Worm (Caenorhabditis elegans) whole organism, L1 larva: Measurements from ENCODE around the gene Y110A2AL.2.

Source experiments
- aha-1 ChIP-seq: fragments of 150-350 bp; optimal IDR thresholded peaks from 2 replicates; lab custom pipeline; 2014; ENCODE audit warnings: missing biosample characterization, missing genetic modification characterization
- alr-1 ChIP-seq: fragments of 200-800 bp; sonication (Bioruptor generic); optimal IDR thresholded peaks from 2 replicates; lab custom pipeline; 2018; ENCODE audit warnings: borderline replicate concordance, mild to moderate bottlenecking, missing genetic modification characterization, missing compliant biosample characterization
- blmp-1 ChIP-seq: fragments of 150-350 bp; optimal IDR thresholded peaks from 2 replicates; lab custom pipeline; 2014; ENCODE audit warnings: missing biosample characterization, missing genetic modification characterization
- ceh-90 ChIP-seq: sonication (generic microtip); optimal IDR thresholded peaks from 2 replicates; lab custom pipeline; 2016; ENCODE audit warnings: missing genetic modification characterization, missing compliant biosample characterization
- dpl-1 ChIP-seq, 3 experiments: fragments of 150-350 bp in 2 of 3; sonication (generic microtip) in 1 of 3; optimal IDR thresholded peaks; 2 replicates each; lab custom pipeline; 2014 to 2017; ENCODE audit warnings: missing biosample characterization in 3 of 3, missing genetic modification characterization in 3 of 3, missing genetic modification reagents in 3 of 3
- dsc-1 ChIP-seq: sonication (generic microtip); optimal IDR thresholded peaks from 2 replicates; lab custom pipeline; 2016; ENCODE audit warnings: mild to moderate bottlenecking, missing genetic modification characterization, missing compliant biosample characterization
- efl-1 ChIP-seq, 4 experiments: fragments of 150-350 bp; optimal IDR thresholded peaks in 3 of 4; peaks in 1 of 4; 1 replicate in 1 of 4; 2 replicates in 3 of 4; lab custom pipeline; 2014; ENCODE audit warnings: missing biosample characterization in 2 of 4, missing genetic modification characterization in 2 of 4, missing genetic modification reagents in 2 of 4
- elt-3 ChIP-seq, 6 experiments: fragments of 150-350 bp in 1 of 6; sonication (generic microtip); optimal IDR thresholded peaks; 2 replicates each; lab custom pipeline; 2017 to 2018; ENCODE audit warnings: missing biosample characterization in 6 of 6, missing genetic modification characterization in 6 of 6, inconsistent platforms in 1 of 6
- fkh-10 ChIP-seq: sonication (generic microtip); optimal IDR thresholded peaks from 2 replicates; lab custom pipeline; 2017; ENCODE audit warnings: missing biosample characterization, missing genetic modification reagents, missing genetic modification characterization
- fkh-8 ChIP-seq: sonication (generic microtip); optimal IDR thresholded peaks from 2 replicates; lab custom pipeline; 2016; ENCODE audit warnings: mild to moderate bottlenecking, missing genetic modification characterization, missing compliant biosample characterization
- hlh-17 ChIP-seq: fragments of 200-800 bp; sonication (Bioruptor generic); optimal IDR thresholded peaks from 2 replicates; lab custom pipeline; 2018; ENCODE audit warnings: missing genetic modification characterization, mild to moderate bottlenecking, missing compliant biosample characterization, moderate library complexity, borderline replicate concordance
- hlh-4 ChIP-seq: sonication (generic microtip); optimal IDR thresholded peaks from 2 replicates; lab custom pipeline; 2016; ENCODE audit warnings: mild to moderate bottlenecking, missing genetic modification characterization, missing compliant biosample characterization
- jun-1 ChIP-seq: fragments of 150-350 bp; optimal IDR thresholded peaks from 2 replicates; lab custom pipeline; 2014; ENCODE audit warnings: missing biosample characterization, missing genetic modification reagents, missing genetic modification characterization
- lin-13 ChIP-seq: fragments of 150-350 bp; optimal IDR thresholded peaks from 2 replicates; lab custom pipeline; 2014; ENCODE audit warnings: missing biosample characterization, missing genetic modification reagents, missing genetic modification characterization
- lin-14 ChIP-seq: fragments of 200-800 bp; sonication (Bioruptor generic); optimal IDR thresholded peaks from 2 replicates; lab custom pipeline; 2018; ENCODE audit warnings: mild to moderate bottlenecking, missing genetic modification characterization, moderate library complexity, missing compliant biosample characterization
- lin-35 ChIP-seq, 2 experiments: fragments of 150-350 bp; optimal IDR thresholded peaks; 2 replicates each; lab custom pipeline; 2014; ENCODE audit warnings: missing biosample characterization in 2 of 2, missing genetic modification characterization in 2 of 2, missing genetic modification reagents in 2 of 2
- lir-3 ChIP-seq: sonication (generic microtip); optimal IDR thresholded peaks from 2 replicates; lab custom pipeline; 2016; ENCODE audit warnings: mild to moderate bottlenecking, missing genetic modification characterization, moderate library complexity, missing compliant biosample characterization; ENCODE audit not compliant: poor library complexity
- mab-9 ChIP-seq: fragments of 200-800 bp; sonication (Bioruptor generic); IDR thresholded peaks from 2 replicates; pipeline ENCODE4 v1.3.6; 2022; ENCODE audit warnings: missing genetic modification reagents, missing genetic modification characterization, missing compliant biosample characterization
- mdl-1 ChIP-seq, 2 experiments: fragments of 150-350 bp; optimal IDR thresholded peaks; 2 replicates each; lab custom pipeline; 2014 to 2017; ENCODE audit warnings: missing biosample characterization in 2 of 2, missing genetic modification characterization in 2 of 2, inconsistent platforms in 1 of 2
- nhr-20 ChIP-seq: sonication (generic microtip); optimal IDR thresholded peaks from 2 replicates; lab custom pipeline; 2016; ENCODE audit warnings: mild to moderate bottlenecking, missing genetic modification characterization, missing compliant biosample characterization
- nhr-237 ChIP-seq: fragments of 150-350 bp; optimal IDR thresholded peaks from 2 replicates; lab custom pipeline; 2014; ENCODE audit warnings: missing biosample characterization, missing genetic modification characterization
- nhr-47 ChIP-seq: sonication (generic microtip); optimal IDR thresholded peaks from 2 replicates; lab custom pipeline; 2016; ENCODE audit warnings: mild to moderate bottlenecking, missing genetic modification characterization, moderate library complexity, missing compliant biosample characterization
- nhr-71 ChIP-seq: sonication (generic microtip); optimal IDR thresholded peaks from 2 replicates; lab custom pipeline; 2016; ENCODE audit warnings: mild to moderate bottlenecking, missing genetic modification characterization, moderate library complexity, missing compliant biosample characterization
- nhr-85 ChIP-seq: sonication (generic microtip); peaks from one replicate; lab custom pipeline; 2016; ENCODE audit warnings: missing genetic modification characterization, inconsistent platforms, missing compliant biosample characterization
- pag-3 ChIP-seq: sonication (generic microtip); optimal IDR thresholded peaks from 2 replicates; lab custom pipeline; 2017; ENCODE audit warnings: missing genetic modification characterization, mild to moderate bottlenecking, missing compliant biosample characterization, antibody characterized with exemption, borderline replicate concordance; ENCODE audit not compliant: insufficient read depth
- rnt-1 ChIP-seq: sonication (generic microtip); optimal IDR thresholded peaks from 2 replicates; lab custom pipeline; 2016; ENCODE audit warnings: mild to moderate bottlenecking, missing genetic modification characterization, moderate library complexity, missing compliant biosample characterization
- snpc-4 ChIP-seq: fragments of 150-350 bp; optimal IDR thresholded peaks from 2 replicates; lab custom pipeline; 2014; ENCODE audit warnings: missing biosample characterization, missing genetic modification characterization
- snu-23 ChIP-seq: sonication (generic microtip); optimal IDR thresholded peaks from 2 replicates; lab custom pipeline; 2016; ENCODE audit warnings: missing genetic modification characterization, missing compliant biosample characterization
- sox-4 ChIP-seq: sonication (generic microtip); optimal IDR thresholded peaks from 2 replicates; lab custom pipeline; 2016; ENCODE audit warnings: missing genetic modification characterization, missing compliant biosample characterization
- sptf-1 ChIP-seq: fragments of 150-350 bp; optimal IDR thresholded peaks from 2 replicates; lab custom pipeline; 2014; ENCODE audit warnings: missing biosample characterization, missing genetic modification characterization
- sup-37 ChIP-seq: fragments of 200-800 bp; sonication (Bioruptor generic); optimal IDR thresholded peaks from 2 replicates; lab custom pipeline; 2018; ENCODE audit warnings: mild to moderate bottlenecking, missing genetic modification characterization, missing compliant biosample characterization
- unc-130 ChIP-seq: fragments of 150-350 bp; optimal IDR thresholded peaks from 2 replicates; lab custom pipeline; 2017; ENCODE audit warnings: missing biosample characterization, missing genetic modification characterization, inconsistent platforms
- unc-30 ChIP-seq: sonication (generic microtip); optimal IDR thresholded peaks from 2 replicates; lab custom pipeline; 2017; ENCODE audit warnings: missing biosample characterization, missing genetic modification characterization
- unc-62 ChIP-seq: fragments of 150-350 bp; optimal IDR thresholded peaks from 2 replicates; lab custom pipeline; 2014; ENCODE audit warnings: missing biosample characterization, missing genetic modification reagents, missing genetic modification characterization
- zag-1 ChIP-seq: fragments of 150-350 bp; optimal IDR thresholded peaks from 2 replicates; lab custom pipeline; 2014; ENCODE audit warnings: missing biosample characterization, missing genetic modification characterization
- ztf-11 ChIP-seq, 2 experiments: sonication (generic microtip); optimal IDR thresholded peaks; 2 replicates each; lab custom pipeline; 2016 to 2017; ENCODE audit warnings: missing genetic modification characterization in 2 of 2, missing biosample characterization in 1 of 2, missing compliant biosample characterization in 1 of 2
- ztf-4 ChIP-seq: fragments of 150-350 bp; optimal IDR thresholded peaks from 2 replicates; lab custom pipeline; 2014; ENCODE audit warnings: missing biosample characterization, missing genetic modification characterization

Gene Y110A2AL.2

DNA sequence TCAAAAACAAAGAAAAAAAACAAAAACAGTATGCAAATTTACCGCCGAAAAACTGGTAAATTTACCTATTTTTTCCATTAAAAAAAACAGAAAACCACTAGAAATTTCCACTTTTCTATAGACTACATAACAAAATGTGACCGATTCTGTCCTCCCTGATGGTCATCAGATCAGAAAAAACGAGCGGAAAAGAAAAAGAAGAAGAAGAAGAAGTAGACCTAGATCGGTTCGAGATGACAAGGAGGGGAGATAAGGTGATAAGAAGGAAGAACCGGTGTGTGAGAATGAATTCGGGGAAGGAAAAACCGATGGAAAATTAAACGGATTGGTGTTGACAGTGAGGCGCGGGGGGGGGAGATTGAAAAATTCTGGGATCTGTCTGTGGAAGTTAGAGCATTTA is 11.7 kb upstream of the Y110A2AL.2 start:
- TF ChIP-seq unc-30: no peak
- TF ChIP-seq mdl-1 (tag; optimal IDR thresholded peaks at IDR 0.05; lab: Kevin White, UChicago): no peak
- TF ChIP-seq lir-3 (tag; lab: Kevin White, UChicago): no peak
- no peak for TF ChIP-seq ztf-4 (tag; lab: Kevin White, UChicago)
- TF ChIP-seq nhr-85 (tag; lab: Kevin White, UChicago): peak; percentile 55
- TF ChIP-seq mab-9 (GFP tag; lab: Robert Waterston, UW): no peak
- no peak for TF ChIP-seq ceh-90 (tag; lab: Kevin White, UChicago)
- peak in 1 of 2 experiments; percentile 27 for TF ChIP-seq lin-35 (GFP tag; optimal IDR thresholded peaks at IDR 0.05; lab: Kevin White, UChicago)
- TF ChIP-seq ztf-11 (tag; optimal IDR thresholded peaks at IDR 0.05; lab: Kevin White, UChicago): no peak
- TF ChIP-seq alr-1 (tag; lab: Kevin White, UChicago): no peak
- TF ChIP-seq sox-4 (tag; lab: Kevin White, UChicago): no peak
- no peak for TF ChIP-seq rnt-1 (tag; lab: Kevin White, UChicago)
- no peak for TF ChIP-seq jun-1 (tag; lab: Kevin White, UChicago)
- no peak for TF ChIP-seq lin-13
- peak in 3 of 6 experiments; percentile 7 to 84 (median 35) for TF ChIP-seq elt-3 (tag; optimal IDR thresholded peaks at IDR 0.05; lab: Kevin White, UChicago)
- no peak for TF ChIP-seq nhr-237 (tag; lab: Kevin White, UChicago)
- peak; percentile 68 for TF ChIP-seq blmp-1 (tag; lab: Kevin White, UChicago)
- no peak for TF ChIP-seq sup-37 (GFP tag; lab: Kevin White, UChicago)
- TF ChIP-seq unc-62 (GFP tag; lab: Kevin White, UChicago): no peak
- TF ChIP-seq sptf-1: no peak

ce11 chrII:2857559-2857958 is 10.2 kb upstream of the Y110A2AL.2 start:
- TF ChIP-seq pag-3 (tag; lab: Kevin White, UChicago) (peak; percentile 90), nhr-20 (peak; percentile 35), efl-1 (optimal IDR thresholded peaks at IDR 0.05; lab: Kevin White, UChicago) (no peak), efl-1 (GFP tag; optimal IDR thresholded peaks at IDR 0.05 in 1 of 2; lab: Kevin White, UChicago) (peak in 1 of 2 experiments; percentile 66), snu-23 (peak; percentile 7), lin-14 (peak; percentile 53), hlh-17 (GFP tag; lab: Kevin White, UChicago) (no peak), hlh-4 (tag; lab: Kevin White, UChicago) (no peak), zag-1 (tag; lab: Kevin White, UChicago) (no peak), dsc-1 (tag; lab: Kevin White, UChicago) (no peak), unc-130 (no peak), fkh-8 (tag; lab: Kevin White, UChicago) (no peak), elt-3 (tag; optimal IDR thresholded peaks at IDR 0.05; lab: Kevin White, UChicago) (peak; percentile 16 to 88 (median 73)), snpc-4 (no peak), nhr-85 (tag; lab: Kevin White, UChicago) (peak; percentile 85), nhr-47 (no peak), aha-1 (tag; lab: Kevin White, UChicago) (no peak), rnt-1 (tag; lab: Kevin White, UChicago) (peak; percentile 29), dpl-1 (GFP tag; optimal IDR thresholded peaks at IDR 0.05; lab: Kevin White, UChicago) (no peak), fkh-10 (no peak), blmp-1 (tag; lab: Kevin White, UChicago) (peak; percentile 79)

DNA sequence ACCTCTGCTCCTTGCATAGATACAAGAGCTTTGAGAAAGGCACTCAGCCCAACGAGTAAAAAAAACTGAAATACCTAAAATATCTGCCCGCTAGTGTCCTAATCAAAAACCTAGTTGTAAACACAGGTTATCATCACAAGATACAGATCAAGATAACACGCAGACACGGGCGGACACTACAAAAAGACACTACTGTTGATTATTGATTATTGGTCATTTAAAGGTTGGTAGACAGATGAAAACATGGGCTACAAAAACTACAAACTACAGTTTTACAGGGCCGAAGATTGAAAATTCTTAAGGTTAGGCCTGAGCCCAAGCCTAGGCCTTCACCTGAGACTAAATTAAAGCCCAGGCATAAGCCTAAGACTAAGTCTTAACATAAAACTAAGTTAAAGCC is 8.9 kb upstream of the Y110A2AL.2 start:
- no peak for TF ChIP-seq pag-3 (tag; lab: Kevin White, UChicago)
- TF ChIP-seq nhr-85 (tag; lab: Kevin White, UChicago): peak; percentile 74
- TF ChIP-seq nhr-71 (tag; lab: Kevin White, UChicago): no peak
- TF ChIP-seq ztf-11 (tag; optimal IDR thresholded peaks at IDR 0.05; lab: Kevin White, UChicago): no peak
- peak in 1 of 2 experiments; percentile 24 for TF ChIP-seq lin-35 (GFP tag; optimal IDR thresholded peaks at IDR 0.05; lab: Kevin White, UChicago)
- no peak for TF ChIP-seq fkh-10
- TF ChIP-seq nhr-20: peak; percentile 26
- peak; percentile 5 for TF ChIP-seq blmp-1 (tag; lab: Kevin White, UChicago)
- TF ChIP-seq elt-3 (tag; optimal IDR thresholded peaks at IDR 0.05; lab: Kevin White, UChicago): peak in 1 of 6 experiments; percentile 48
- TF ChIP-seq rnt-1 (tag; lab: Kevin White, UChicago): no peak
- TF ChIP-seq snu-23: peak; percentile 0
